Worm (Caenorhabditis elegans) whole organism, L1 larva: Measurements from ENCODE around the gene wrt-7.

ENCODE experiments used
- ceh-82 ChIP-seq, 3 experiments: fragments of 150-350 bp in 1 of 3; sonication (generic microtip) in 2 of 3; optimal IDR thresholded peaks; 2 replicates each; lab custom pipeline; 2014 to 2017; ENCODE audit warnings: missing biosample characterization in 3 of 3, missing genetic modification characterization in 3 of 3
- elt-3 ChIP-seq, 6 experiments: fragments of 150-350 bp in 1 of 6; sonication (generic microtip); optimal IDR thresholded peaks; 2 replicates each; lab custom pipeline; 2017 to 2018; ENCODE audit warnings: missing biosample characterization in 6 of 6, missing genetic modification characterization in 6 of 6, inconsistent platforms in 1 of 6
- nhr-237 ChIP-seq: fragments of 150-350 bp; optimal IDR thresholded peaks from 2 replicates; lab custom pipeline; 2014; ENCODE audit warnings: missing biosample characterization, missing genetic modification characterization
- nhr-71 ChIP-seq: sonication (generic microtip); optimal IDR thresholded peaks from 2 replicates; lab custom pipeline; 2016; ENCODE audit warnings: mild to moderate bottlenecking, missing genetic modification characterization, moderate library complexity, missing compliant biosample characterization
- pqm-1 ChIP-seq: sonication (generic microtip); optimal IDR thresholded peaks from 3 replicates; lab custom pipeline; 2017; ENCODE audit warnings: missing biosample characterization, missing genetic modification characterization
- unc-130 ChIP-seq: fragments of 150-350 bp; optimal IDR thresholded peaks from 2 replicates; lab custom pipeline; 2017; ENCODE audit warnings: missing biosample characterization, missing genetic modification characterization, inconsistent platforms
- unc-30 ChIP-seq: sonication (generic microtip); optimal IDR thresholded peaks from 2 replicates; lab custom pipeline; 2017; ENCODE audit warnings: missing biosample characterization, missing genetic modification characterization
- unc-62 ChIP-seq: fragments of 150-350 bp; optimal IDR thresholded peaks from 2 replicates; lab custom pipeline; 2014; ENCODE audit warnings: missing biosample characterization, missing genetic modification reagents, missing genetic modification characterization
- zag-1 ChIP-seq: fragments of 150-350 bp; optimal IDR thresholded peaks from 2 replicates; lab custom pipeline; 2014; ENCODE audit warnings: missing biosample characterization, missing genetic modification characterization
- ztf-11 ChIP-seq, 2 experiments: sonication (generic microtip); optimal IDR thresholded peaks; 2 replicates each; lab custom pipeline; 2016 to 2017; ENCODE audit warnings: missing genetic modification characterization in 2 of 2, missing biosample characterization in 1 of 2, missing compliant biosample characterization in 1 of 2

ce11 chrV:15341404-15341803, 4.1 kb upstream of the wrt-7 start, which contains the start of gene clec-229:
- TF ChIP-seq unc-30 (tag; lab: Kevin White, UChicago) (no peak), ceh-82 (tag; optimal IDR thresholded peaks at IDR 0.05; lab: Kevin White, UChicago) (no peak), nhr-237 (tag; lab: Kevin White, UChicago) (no peak), zag-1 (tag; lab: Kevin White, UChicago) (no peak), nhr-71 (tag; lab: Kevin White, UChicago) (no peak), elt-3 (tag; optimal IDR thresholded peaks at IDR 0.05; lab: Kevin White, UChicago) (no peak), pqm-1 (no peak), unc-62 (GFP tag; lab: Kevin White, UChicago) (no peak), unc-130 (tag; lab: Kevin White, UChicago) (no peak), ztf-11 (tag; optimal IDR thresholded peaks at IDR 0.05; lab: Kevin White, UChicago) (no peak)
